Worm (Caenorhabditis elegans): ENCODE data around the gene srv-8.

ce11 chrV:13406032-13406431, 14.5 kb downstream of the srv-8 start, which contains the start of gene cutl-1:
- TF ChIP-seq mdl-1 (tag; optimal IDR thresholded peaks at IDR 0.05) = no peak
- TF ChIP-seq lin-13 (GFP tag; optimal IDR thresholded peaks at IDR 0.05) = no peak
- TF ChIP-seq mab-5 (tag; optimal IDR thresholded peaks at IDR 0.05) = no peak
- TF ChIP-seq snpc-4 (tag; optimal IDR thresholded peaks at IDR 0.05) = no peak
- no peak for TF ChIP-seq skn-1 (tag; optimal IDR thresholded peaks at IDR 0.05)
- TF ChIP-seq nhr-23 (tag; optimal IDR thresholded peaks at IDR 0.05) = no peak
- no peak for TF ChIP-seq nhr-237 (tag; optimal IDR thresholded peaks at IDR 0.05)
- TF ChIP-seq zag-1 (tag; optimal IDR thresholded peaks at IDR 0.05) = no peak
- TF ChIP-seq elt-1 (tag; optimal IDR thresholded peaks at IDR 0.05) = no peak
